Worm (Caenorhabditis elegans) whole organism, L1 larva: ENCODE measurements around the gene gon-4.

Experiments
- C04F5.9 ChIP-seq: sonication (generic microtip); optimal IDR thresholded peaks from 2 replicates; lab custom pipeline; 2016; ENCODE audit warnings: missing genetic modification characterization, missing compliant biosample characterization
- alr-1 ChIP-seq: fragments of 200-800 bp; sonication (Bioruptor generic); optimal IDR thresholded peaks from 2 replicates; lab custom pipeline; 2018; ENCODE audit warnings: borderline replicate concordance, mild to moderate bottlenecking, missing genetic modification characterization, missing compliant biosample characterization
- ama-1 ChIP-seq: fragments of 150-350 bp; optimal IDR thresholded peaks from 2 replicates; lab custom pipeline; 2014
- ceh-8 ChIP-seq: fragments of 200-800 bp; sonication (Bioruptor generic); optimal IDR thresholded peaks from 2 replicates; lab custom pipeline; 2018; ENCODE audit warnings: mild to moderate bottlenecking, missing genetic modification characterization, moderate library complexity, missing compliant biosample characterization
- ceh-88 ChIP-seq: fragments of 200-800 bp; sonication (Bioruptor generic); IDR thresholded peaks from 2 replicates; pipeline ENCODE4 v1.3.6; 2022; ENCODE audit warnings: missing genetic modification characterization, missing compliant biosample characterization
- ceh-90 ChIP-seq: sonication (generic microtip); optimal IDR thresholded peaks from 2 replicates; lab custom pipeline; 2016; ENCODE audit warnings: missing genetic modification characterization, missing compliant biosample characterization
- dpl-1 ChIP-seq, 3 experiments: fragments of 150-350 bp in 2 of 3; sonication (generic microtip) in 1 of 3; optimal IDR thresholded peaks; 2 replicates each; lab custom pipeline; 2014 to 2017; ENCODE audit warnings: missing biosample characterization in 3 of 3, missing genetic modification characterization in 3 of 3, missing genetic modification reagents in 3 of 3
- dsc-1 ChIP-seq: sonication (generic microtip); optimal IDR thresholded peaks from 2 replicates; lab custom pipeline; 2016; ENCODE audit warnings: mild to moderate bottlenecking, missing genetic modification characterization, missing compliant biosample characterization
- egl-13 ChIP-seq: sonication (generic microtip); optimal IDR thresholded peaks from 2 replicates; lab custom pipeline; 2016; ENCODE audit warnings: missing genotype, missing genetic modification reagents, missing genetic modification characterization, missing compliant biosample characterization
- egl-27 ChIP-seq, 2 experiments: fragments of 150-350 bp in 1 of 2; sonication (generic microtip); optimal IDR thresholded peaks; 3 replicates each; lab custom pipeline; 2017 to 2018; ENCODE audit warnings: missing biosample characterization in 2 of 2, missing genetic modification characterization in 2 of 2, missing genetic modification reagents in 2 of 2
- elt-3 ChIP-seq, 6 experiments: fragments of 150-350 bp in 1 of 6; sonication (generic microtip); optimal IDR thresholded peaks; 2 replicates each; lab custom pipeline; 2017 to 2018; ENCODE audit warnings: missing biosample characterization in 6 of 6, missing genetic modification characterization in 6 of 6, inconsistent platforms in 1 of 6
- fkh-10 ChIP-seq: sonication (generic microtip); optimal IDR thresholded peaks from 2 replicates; lab custom pipeline; 2017; ENCODE audit warnings: missing biosample characterization, missing genetic modification reagents, missing genetic modification characterization
- hlh-17 ChIP-seq: fragments of 200-800 bp; sonication (Bioruptor generic); optimal IDR thresholded peaks from 2 replicates; lab custom pipeline; 2018; ENCODE audit warnings: missing genetic modification characterization, mild to moderate bottlenecking, missing compliant biosample characterization, moderate library complexity, borderline replicate concordance
- hlh-4 ChIP-seq: sonication (generic microtip); optimal IDR thresholded peaks from 2 replicates; lab custom pipeline; 2016; ENCODE audit warnings: mild to moderate bottlenecking, missing genetic modification characterization, missing compliant biosample characterization
- hpl-2 ChIP-seq: fragments of 150-350 bp; optimal IDR thresholded peaks from 2 replicates; lab custom pipeline; 2014; ENCODE audit warnings: missing biosample characterization, missing genetic modification reagents, missing genetic modification characterization
- isw-1 ChIP-seq: fragments of 200-800 bp; sonication (Bioruptor generic); IDR thresholded peaks from 2 replicates; pipeline ENCODE4 v1.3.6; 2022; ENCODE audit warnings: missing genetic modification characterization, missing compliant biosample characterization
- lin-14 ChIP-seq: fragments of 200-800 bp; sonication (Bioruptor generic); optimal IDR thresholded peaks from 2 replicates; lab custom pipeline; 2018; ENCODE audit warnings: mild to moderate bottlenecking, missing genetic modification characterization, moderate library complexity, missing compliant biosample characterization
- lin-35 ChIP-seq, 2 experiments: fragments of 150-350 bp; optimal IDR thresholded peaks; 2 replicates each; lab custom pipeline; 2014; ENCODE audit warnings: missing biosample characterization in 2 of 2, missing genetic modification characterization in 2 of 2, missing genetic modification reagents in 2 of 2
- lin-39 ChIP-seq: fragments of 150-350 bp; optimal IDR thresholded peaks from 2 replicates; lab custom pipeline; 2014; ENCODE audit warnings: missing biosample characterization, missing genetic modification reagents, missing genetic modification characterization
- lir-3 ChIP-seq: sonication (generic microtip); optimal IDR thresholded peaks from 2 replicates; lab custom pipeline; 2016; ENCODE audit warnings: mild to moderate bottlenecking, missing genetic modification characterization, moderate library complexity, missing compliant biosample characterization; ENCODE audit not compliant: poor library complexity
- mab-9 ChIP-seq: fragments of 200-800 bp; sonication (Bioruptor generic); IDR thresholded peaks from 2 replicates; pipeline ENCODE4 v1.3.6; 2022; ENCODE audit warnings: missing genetic modification reagents, missing genetic modification characterization, missing compliant biosample characterization
- nhr-12 ChIP-seq: sonication (generic microtip); optimal IDR thresholded peaks from 2 replicates; lab custom pipeline; 2017; ENCODE audit warnings: missing biosample characterization, missing genetic modification characterization
- nhr-19 ChIP-seq: fragments of 200-800 bp; sonication (Bioruptor generic); conservative IDR thresholded peaks from 2 replicates; pipeline ENCODE4 v1.3.6; 2022; ENCODE audit warnings: missing genetic modification characterization, missing compliant biosample characterization
- nhr-20 ChIP-seq: sonication (generic microtip); optimal IDR thresholded peaks from 2 replicates; lab custom pipeline; 2016; ENCODE audit warnings: mild to moderate bottlenecking, missing genetic modification characterization, missing compliant biosample characterization
- nhr-28 ChIP-seq: fragments of 150-350 bp; optimal IDR thresholded peaks from 2 replicates; lab custom pipeline; 2014; ENCODE audit warnings: missing biosample characterization, missing genetic modification characterization
- nhr-47 ChIP-seq: sonication (generic microtip); optimal IDR thresholded peaks from 2 replicates; lab custom pipeline; 2016; ENCODE audit warnings: mild to moderate bottlenecking, missing genetic modification characterization, moderate library complexity, missing compliant biosample characterization
- nhr-71 ChIP-seq: sonication (generic microtip); optimal IDR thresholded peaks from 2 replicates; lab custom pipeline; 2016; ENCODE audit warnings: mild to moderate bottlenecking, missing genetic modification characterization, moderate library complexity, missing compliant biosample characterization
- nhr-85 ChIP-seq: sonication (generic microtip); peaks from one replicate; lab custom pipeline; 2016; ENCODE audit warnings: missing genetic modification characterization, inconsistent platforms, missing compliant biosample characterization
- nhr-90 ChIP-seq: sonication (generic microtip); optimal IDR thresholded peaks from 2 replicates; lab custom pipeline; 2016; ENCODE audit warnings: mild to moderate bottlenecking, missing genetic modification characterization, missing compliant biosample characterization; ENCODE audit not compliant: poor library complexity
- pqm-1 ChIP-seq: sonication (generic microtip); optimal IDR thresholded peaks from 3 replicates; lab custom pipeline; 2017; ENCODE audit warnings: missing biosample characterization, missing genetic modification characterization
- rnt-1 ChIP-seq: sonication (generic microtip); optimal IDR thresholded peaks from 2 replicates; lab custom pipeline; 2016; ENCODE audit warnings: mild to moderate bottlenecking, missing genetic modification characterization, moderate library complexity, missing compliant biosample characterization
- skn-1 ChIP-seq: fragments of 150-350 bp; optimal IDR thresholded peaks from 2 replicates; lab custom pipeline; 2014; ENCODE audit warnings: missing biosample characterization, missing genetic modification characterization
- snpc-4 ChIP-seq: fragments of 150-350 bp; optimal IDR thresholded peaks from 2 replicates; lab custom pipeline; 2014; ENCODE audit warnings: missing biosample characterization, missing genetic modification characterization
- sox-4 ChIP-seq: sonication (generic microtip); optimal IDR thresholded peaks from 2 replicates; lab custom pipeline; 2016; ENCODE audit warnings: missing genetic modification characterization, missing compliant biosample characterization
- sup-37 ChIP-seq: fragments of 200-800 bp; sonication (Bioruptor generic); optimal IDR thresholded peaks from 2 replicates; lab custom pipeline; 2018; ENCODE audit warnings: mild to moderate bottlenecking, missing genetic modification characterization, missing compliant biosample characterization
- swsn-7 ChIP-seq: sonication (generic microtip); optimal IDR thresholded peaks from 2 replicates; lab custom pipeline; 2016; ENCODE audit warnings: missing genetic modification characterization, missing compliant biosample characterization
- tlp-1 ChIP-seq: fragments of 150-350 bp; optimal IDR thresholded peaks from 2 replicates; lab custom pipeline; 2014; ENCODE audit warnings: missing biosample characterization, missing genetic modification characterization
- unc-130 ChIP-seq: fragments of 150-350 bp; optimal IDR thresholded peaks from 2 replicates; lab custom pipeline; 2017; ENCODE audit warnings: missing biosample characterization, missing genetic modification characterization, inconsistent platforms
- unc-30 ChIP-seq: sonication (generic microtip); optimal IDR thresholded peaks from 2 replicates; lab custom pipeline; 2017; ENCODE audit warnings: missing biosample characterization, missing genetic modification characterization
- unc-62 ChIP-seq: fragments of 150-350 bp; optimal IDR thresholded peaks from 2 replicates; lab custom pipeline; 2014; ENCODE audit warnings: missing biosample characterization, missing genetic modification reagents, missing genetic modification characterization
- vab-15 ChIP-seq: sonication (generic microtip); optimal IDR thresholded peaks from 2 replicates; lab custom pipeline; 2017; ENCODE audit warnings: missing genotype, mild to moderate bottlenecking, missing genetic modification characterization, missing compliant biosample characterization
- xbp-1 ChIP-seq: sonication (generic microtip); optimal IDR thresholded peaks from 2 replicates; lab custom pipeline; 2016; ENCODE audit warnings: missing genetic modification characterization, missing compliant biosample characterization

The gon-4 gene

ce11 chrIV:10250577-10251075 lies 53.0 kb downstream of the gon-4 start, which contains the start of gene daf-14 (continued):
- peak; percentile 25 for TF ChIP-seq nhr-47 (tag; lab: Kevin White, UChicago)
- no peak for TF ChIP-seq tlp-1
- TF ChIP-seq pqm-1 (tag; lab: Kevin White, UChicago), result no peak
- TF ChIP-seq sup-37 (GFP tag; lab: Kevin White, UChicago), result no peak
- TF ChIP-seq rnt-1, result no peak
- no peak for TF ChIP-seq egl-27 (tag; optimal IDR thresholded peaks at IDR 0.05; lab: Kevin White, UChicago)
- no peak for TF ChIP-seq vab-15
- TF ChIP-seq ama-1 (lab: Kevin White, UChicago), result no peak
- TF ChIP-seq ceh-8 (GFP tag; lab: Kevin White, UChicago), result no peak
- TF ChIP-seq isw-1 (GFP tag; lab: Robert Waterston, UW), result no peak
- TF ChIP-seq nhr-20 (tag; lab: Kevin White, UChicago), result peak; percentile 34
- no peak for TF ChIP-seq unc-62
- TF ChIP-seq dpl-1 (GFP tag; optimal IDR thresholded peaks at IDR 0.05; lab: Kevin White, UChicago), result peak; percentile 8 to 55 (median 31)
- TF ChIP-seq nhr-12 (tag; lab: Kevin White, UChicago), result no peak
- peak; percentile 81 for TF ChIP-seq nhr-85 (tag; lab: Kevin White, UChicago)
- no peak for TF ChIP-seq alr-1
- no peak for TF ChIP-seq swsn-7 (tag; lab: Kevin White, UChicago)
- TF ChIP-seq dsc-1, result no peak
- no peak for TF ChIP-seq hpl-2

ce11 chrIV:10251261-10251660 lies 53.6 kb downstream of the gon-4 start:
- no peak for TF ChIP-seq ceh-90 (tag; lab: Kevin White, UChicago)
- TF ChIP-seq elt-3 (tag; optimal IDR thresholded peaks at IDR 0.05; lab: Kevin White, UChicago), result peak in 2 of 6 experiments; percentile 76 to 78
- TF ChIP-seq nhr-19 (GFP tag; lab: Robert Waterston, UW), result no peak
- TF ChIP-seq unc-30, result no peak
- no peak for TF ChIP-seq nhr-12 (tag; lab: Kevin White, UChicago)
- no peak for TF ChIP-seq snpc-4 (tag; lab: Kevin White, UChicago)
- TF ChIP-seq hlh-4 (tag; lab: Kevin White, UChicago), result no peak
- TF ChIP-seq mab-9, result no peak
- peak; percentile 50 for TF ChIP-seq nhr-85 (tag; lab: Kevin White, UChicago)
- no peak for TF ChIP-seq hpl-2
- TF ChIP-seq fkh-10 (GFP tag; lab: Kevin White, UChicago), result no peak
- TF ChIP-seq dsc-1, result no peak
- no peak for TF ChIP-seq C04F5.9 (tag; lab: Kevin White, UChicago)
- TF ChIP-seq lir-3 (tag; lab: Kevin White, UChicago), result no peak
- TF ChIP-seq ceh-88 (GFP tag; lab: Robert Waterston, UW), result no peak
- peak; percentile 65 for TF ChIP-seq lin-14 (GFP tag; lab: Kevin White, UChicago)
- TF ChIP-seq skn-1 (tag; lab: Kevin White, UChicago), result no peak
- no peak for TF ChIP-seq xbp-1 (tag; lab: Kevin White, UChicago)
- no peak for TF ChIP-seq nhr-28 (tag; lab: Kevin White, UChicago)
- TF ChIP-seq nhr-90 (tag; lab: Kevin White, UChicago), result no peak
- TF ChIP-seq nhr-71, result peak; percentile 85
- TF ChIP-seq nhr-47 (tag; lab: Kevin White, UChicago), result no peak
- TF ChIP-seq hlh-17 (GFP tag; lab: Kevin White, UChicago), result no peak
- no peak for TF ChIP-seq lin-39 (tag; lab: Kevin White, UChicago)
- no peak for TF ChIP-seq egl-27 (tag; optimal IDR thresholded peaks at IDR 0.05; lab: Kevin White, UChicago)
- TF ChIP-seq egl-13 (tag; lab: Kevin White, UChicago), result no peak
- TF ChIP-seq sox-4 (tag; lab: Kevin White, UChicago), result no peak
- no peak for TF ChIP-seq unc-130
- TF ChIP-seq lin-35 (GFP tag; optimal IDR thresholded peaks at IDR 0.05; lab: Kevin White, UChicago), result no peak
